Fruit fly (Drosophila melanogaster) whole organism, prepupa: Measurements from ENCODE around the gene mtTFB2.

Experiments
- CG10631 ChIP-seq: fragments of 200-800 bp; sonication (Bioruptor generic); optimal IDR thresholded peaks from 2 replicates; lab custom pipeline; 2016; ENCODE audit warnings: missing biosample characterization, missing genetic modification characterization
- CG11902 ChIP-seq: fragments of 200-800 bp; sonication (Bioruptor generic); optimal IDR thresholded peaks from 3 replicates; lab custom pipeline; 2016; ENCODE audit warnings: missing biosample characterization, missing genetic modification characterization
- CG32006 ChIP-seq: fragments of 200-800 bp; sonication (Bioruptor generic); optimal IDR thresholded peaks from 3 replicates; lab custom pipeline; 2017; ENCODE audit warnings: missing biosample characterization, mild to moderate bottlenecking, missing genetic modification characterization
- Hr38 ChIP-seq: sonication (Bioruptor generic); optimal IDR thresholded peaks from 2 replicates; lab custom pipeline; 2016; ENCODE audit warnings: missing biosample characterization, missing genetic modification characterization
- Lpt ChIP-seq: fragments of 200-800 bp; sonication (Bioruptor generic); optimal IDR thresholded peaks from 3 replicates; lab custom pipeline; 2016; ENCODE audit warnings: missing biosample characterization, missing genetic modification characterization
- fd59A ChIP-seq: fragments of 200-800 bp; sonication (Bioruptor generic); optimal IDR thresholded peaks from 2 replicates; lab custom pipeline; 2017; ENCODE audit warnings: missing biosample characterization, mild to moderate bottlenecking, missing genetic modification characterization, missing genetic modification reagents

dm6 chr3R:10054278-10054975 lies 9.1 kb downstream of the mtTFB2 start:
- TF ChIP-seq CG11902 (GFP tag; lab: Kevin White, UChicago) (no peak), Lpt (no peak), CG32006 (no peak), CG10631 (GFP tag; lab: Kevin White, UChicago) (no peak), Hr38 (no peak), fd59A (no peak)
